Fruit fly (Drosophila melanogaster) whole organism, embryonic: ENCODE measurements around the gene CG16978.
A peak's percentile ranks its signal among the peaks of the same experiment; 100 is the strongest.

Experiments used
- Adf1 ChIP-seq: fragments of 200-800 bp; sonication (Bioruptor generic); IDR thresholded peaks from 2 replicates; pipeline ENCODE4 v1.3.6; 2022; ENCODE audit warnings: missing biosample characterization, missing genetic modification characterization
- Awh ChIP-seq: fragments of 200-800 bp; sonication (Bioruptor generic); IDR thresholded peaks from 2 replicates; pipeline ENCODE4, ENCODE4 v1.3.6; 2022; ENCODE audit warnings: missing biosample characterization, missing genetic modification characterization
- C15 ChIP-seq: fragments of 200-800 bp; sonication (Bioruptor generic); IDR thresholded peaks from 3 replicates; pipeline ENCODE4 v1.3.6; 2022; ENCODE audit warnings: missing biosample characterization, missing genetic modification characterization
- CG10543 ChIP-seq: fragments of 200-800 bp; sonication (Bioruptor generic); optimal IDR thresholded peaks from 3 replicates; lab custom pipeline; 2017; ENCODE audit warnings: missing biosample characterization, mild to moderate bottlenecking, missing genetic modification characterization, moderate library complexity
- CG17328 ChIP-seq: fragments of 200-800 bp; sonication (Bioruptor generic); IDR thresholded peaks from 2 replicates; pipeline ENCODE4 v1.3.6; 2022; ENCODE audit warnings: missing biosample characterization, missing genetic modification characterization
- CG17359 ChIP-seq: fragments of 200-800 bp; sonication (Bioruptor generic); optimal IDR thresholded peaks from 3 replicates; lab custom pipeline; 2018; ENCODE audit warnings: missing biosample characterization, mild to moderate bottlenecking, missing genetic modification characterization, moderate library complexity
- CG18619 ChIP-seq: fragments of 200-800 bp; sonication (Bioruptor generic); optimal IDR thresholded peaks from 3 replicates; lab custom pipeline; 2017; ENCODE audit warnings: missing biosample characterization, mild to moderate bottlenecking, missing genetic modification characterization
- CG2120 ChIP-seq: fragments of 200-800 bp; sonication (Bioruptor generic); optimal IDR thresholded peaks from 3 replicates; lab custom pipeline; 2016; ENCODE audit warnings: missing biosample characterization, missing genetic modification characterization
- CG30020 ChIP-seq: fragments of 200-800 bp; optimal IDR thresholded peaks from 2 replicates; lab custom pipeline; 2019; ENCODE audit warnings: missing biosample characterization, mild to moderate bottlenecking, missing genetic modification characterization, moderate library complexity
- CG31224 ChIP-seq: fragments of 200-800 bp; sonication (Bioruptor generic); IDR thresholded peaks from 2 replicates; pipeline ENCODE4 v1.3.6; 2022; ENCODE audit warnings: missing biosample characterization, missing genetic modification characterization
- CG3407 ChIP-seq: fragments of 200-800 bp; sonication (Bioruptor generic); optimal IDR thresholded peaks from 2 replicates; lab custom pipeline; 2018; ENCODE audit warnings: missing biosample characterization, mild to moderate bottlenecking, missing genetic modification characterization
- CG34422 ChIP-seq: fragments of 200-800 bp; sonication (Bioruptor generic); IDR thresholded peaks from 3 replicates; pipeline ENCODE4 v1.3.6; 2022; ENCODE audit warnings: missing biosample characterization, missing genetic modification characterization
- CG5245 ChIP-seq: fragments of 200-800 bp; sonication (Bioruptor generic); optimal IDR thresholded peaks from 3 replicates; lab custom pipeline; 2016; ENCODE audit warnings: missing biosample characterization, missing genetic modification characterization
- CG6791 ChIP-seq: fragments of 200-800 bp; sonication (Bioruptor generic); IDR thresholded peaks from 3 replicates; pipeline ENCODE4 v1.3.6; 2022; ENCODE audit warnings: missing biosample characterization, missing genetic modification characterization; ENCODE audit not compliant: partially characterized antibody
- CG8281 ChIP-seq: fragments of 200-800 bp; sonication (Bioruptor generic); optimal IDR thresholded peaks from 2 replicates; lab custom pipeline; 2018; ENCODE audit warnings: missing biosample characterization, mild to moderate bottlenecking, missing genetic modification characterization, moderate library complexity
- D ChIP-seq, 2 experiments: fragments of 200-800 bp in 1 of 2; fragments of >200 bp in 1 of 2; sonication (Bioruptor generic) in 1 of 2; optimal IDR thresholded peaks; 2 replicates in 1 of 2; 3 replicates in 1 of 2; lab custom pipeline; 2017; ENCODE audit warnings: mild to moderate bottlenecking in 1 of 2, missing biosample characterization in 1 of 2, missing genetic modification characterization in 1 of 2, missing genetic modification reagents in 1 of 2
- Deaf1 ChIP-seq: fragments of 200-800 bp; optimal IDR thresholded peaks from 3 replicates; lab custom pipeline; 2019; ENCODE audit warnings: missing biosample characterization, mild to moderate bottlenecking, missing genetic modification characterization, moderate library complexity
- Doc3 ChIP-seq: fragments of 200-800 bp; sonication (Bioruptor generic); IDR thresholded peaks from 3 replicates; pipeline ENCODE4 v1.3.6; 2022; ENCODE audit warnings: missing biosample characterization, missing genetic modification characterization; ENCODE audit not compliant: partially characterized antibody
- E2f1 ChIP-seq: fragments of 200-800 bp; sonication (Bioruptor generic); IDR thresholded peaks from 2 replicates; pipeline ENCODE4 v1.3.6; 2022; ENCODE audit warnings: missing biosample characterization, missing genetic modification characterization
- Ets97D ChIP-seq: fragments of 200-800 bp; sonication (Bioruptor generic); optimal IDR thresholded peaks from 3 replicates; lab custom pipeline; 2016; ENCODE audit warnings: missing biosample characterization, missing genetic modification characterization
- Fer1 ChIP-seq: fragments of 200-800 bp; sonication (Bioruptor generic); optimal IDR thresholded peaks from 2 replicates; lab custom pipeline; 2017; ENCODE audit warnings: missing biosample characterization, mild to moderate bottlenecking, missing genetic modification characterization
- HHEX ChIP-seq: fragments of 200-800 bp; sonication (Bioruptor generic); optimal IDR thresholded peaks from 3 replicates; lab custom pipeline; 2017; ENCODE audit warnings: missing biosample characterization, mild to moderate bottlenecking, missing genetic modification characterization, missing genetic modification reagents
- Hmr ChIP-seq: fragments of 200-800 bp; sonication (Bioruptor generic); optimal IDR thresholded peaks from 3 replicates; lab custom pipeline; 2017; ENCODE audit warnings: mild to moderate bottlenecking, missing biosample characterization, missing genetic modification reagents, missing genetic modification characterization
- Mrtf ChIP-seq: fragments of 200-800 bp; sonication (Bioruptor generic); IDR thresholded peaks from 3 replicates; pipeline ENCODE4 v1.3.6; 2022; ENCODE audit warnings: missing biosample characterization, missing genetic modification characterization
- NC2α ChIP-seq: fragments of 200-800 bp; sonication (Bioruptor generic); optimal IDR thresholded peaks from 2 replicates; lab custom pipeline; 2016; ENCODE audit warnings: missing biosample characterization, missing genetic modification characterization
- Neu2 ChIP-seq: fragments of 200-800 bp; sonication (Bioruptor generic); optimal IDR thresholded peaks from 3 replicates; lab custom pipeline; 2016; ENCODE audit warnings: missing biosample characterization, missing genetic modification characterization, borderline replicate concordance
- Optix ChIP-seq: fragments of 200-800 bp; sonication (Bioruptor generic); IDR thresholded peaks from 3 replicates; pipeline ENCODE4 v1.3.6; 2022; ENCODE audit warnings: missing biosample characterization, missing genetic modification characterization
- Scr ChIP-seq: fragments of 200-800 bp; sonication (Bioruptor generic); IDR thresholded peaks from 2 replicates; pipeline ENCODE4 v1.3.6; 2022; ENCODE audit warnings: missing biosample characterization, missing genetic modification characterization; ENCODE audit not compliant: partially characterized antibody
- Tbp ChIP-seq: fragments of >200 bp; optimal IDR thresholded peaks from 2 replicates; lab custom pipeline; 2018; ENCODE audit warnings: missing biosample characterization, missing genetic modification characterization
- cad ChIP-seq: fragments of >200 bp; optimal IDR thresholded peaks from 2 replicates; lab custom pipeline; 2017; ENCODE audit warnings: missing biosample characterization, missing genetic modification characterization
- caup ChIP-seq: fragments of 200-800 bp; sonication (Bioruptor generic); optimal IDR thresholded peaks from 3 replicates; lab custom pipeline; 2017; ENCODE audit warnings: missing biosample characterization, mild to moderate bottlenecking, missing genetic modification characterization, moderate library complexity; ENCODE audit not compliant: severe bottlenecking
- croc ChIP-seq: fragments of 200-800 bp; sonication (Bioruptor generic); conservative IDR thresholded peaks from 3 replicates; pipeline ENCODE4 v1.3.6; 2022; ENCODE audit warnings: missing biosample characterization, missing genetic modification characterization
- crol ChIP-seq: fragments of 200-800 bp; sonication (Bioruptor generic); IDR thresholded peaks from 2 replicates; pipeline ENCODE4 v1.3.6; 2022; ENCODE audit warnings: missing biosample characterization, missing genetic modification characterization
- dati ChIP-seq: fragments of 200-800 bp; sonication (Bioruptor generic); IDR thresholded peaks from 2 replicates; pipeline ENCODE4 v1.3.6; 2022; ENCODE audit warnings: missing biosample characterization, missing genetic modification characterization
- disco-r ChIP-seq: fragments of 200-800 bp; sonication (Bioruptor generic); optimal IDR thresholded peaks from 2 replicates; lab custom pipeline; 2016; ENCODE audit warnings: missing biosample characterization, missing genetic modification characterization
- gem ChIP-seq: fragments of 200-800 bp; sonication (Bioruptor generic); optimal IDR thresholded peaks from 2 replicates; lab custom pipeline; 2019; ENCODE audit warnings: missing biosample characterization, mild to moderate bottlenecking, missing genetic modification characterization, moderate library complexity
- grau ChIP-seq: fragments of 200-800 bp; optimal IDR thresholded peaks from 3 replicates; lab custom pipeline; 2019; ENCODE audit warnings: missing biosample characterization, mild to moderate bottlenecking, missing genetic modification characterization, moderate library complexity
- hth ChIP-seq: fragments of >200 bp; optimal IDR thresholded peaks from 2 replicates; lab custom pipeline; 2017; ENCODE audit warnings: inconsistent platforms
- inv ChIP-seq: fragments of 200-800 bp; sonication (Bioruptor generic); IDR thresholded peaks from 2 replicates; pipeline ENCODE4 v1.3.6; 2022; ENCODE audit warnings: missing biosample characterization, missing genetic modification characterization; ENCODE audit not compliant: partially characterized antibody
- luna ChIP-seq: fragments of 200-800 bp; sonication (Bioruptor generic); optimal IDR thresholded peaks from 2 replicates; lab custom pipeline; 2016; ENCODE audit warnings: missing biosample characterization, missing genetic modification characterization
- p53 ChIP-seq: fragments of 200-800 bp; sonication (Bioruptor generic); optimal IDR thresholded peaks from 2 replicates; lab custom pipeline; 2016; ENCODE audit warnings: missing biosample characterization, missing genetic modification characterization
- pum ChIP-seq: fragments of 200-800 bp; sonication (Bioruptor generic); optimal IDR thresholded peaks from 2 replicates; lab custom pipeline; 2016; ENCODE audit warnings: missing biosample characterization, missing genetic modification characterization
- run ChIP-seq: fragments of 200-800 bp; sonication (Bioruptor generic); optimal IDR thresholded peaks from 3 replicates; lab custom pipeline; 2018; ENCODE audit warnings: missing biosample characterization, mild to moderate bottlenecking, missing genetic modification characterization
- sd ChIP-seq: fragments of 200-800 bp; sonication (Bioruptor generic); optimal IDR thresholded peaks from 3 replicates; lab custom pipeline; 2018; ENCODE audit warnings: missing biosample characterization, mild to moderate bottlenecking, missing genetic modification characterization, moderate library complexity
- sens-2 ChIP-seq: fragments of 200-800 bp; sonication (Bioruptor generic); IDR thresholded peaks from 2 replicates; pipeline ENCODE4 v1.3.6; 2022; ENCODE audit warnings: missing biosample characterization, missing genetic modification characterization
- seq ChIP-seq: fragments of 200-800 bp; sonication (Bioruptor generic); IDR thresholded peaks from 2 replicates; pipeline ENCODE4 v1.3.6; 2022; ENCODE audit warnings: missing biosample characterization, missing genetic modification characterization
- tna ChIP-seq: fragments of 200-800 bp; sonication (Bioruptor generic); IDR thresholded peaks from 2 replicates; pipeline ENCODE4 v1.3.6; 2022; ENCODE audit warnings: missing biosample characterization, missing genetic modification characterization; ENCODE audit not compliant: partially characterized antibody
- vfl ChIP-seq: fragments of 200-800 bp; sonication (Bioruptor generic); optimal IDR thresholded peaks from 2 replicates; lab custom pipeline; 2016; ENCODE audit warnings: missing biosample characterization, missing genetic modification characterization
- zfh1 ChIP-seq: fragments of 200-800 bp; sonication (Bioruptor generic); IDR thresholded peaks from 3 replicates; pipeline ENCODE4 v1.3.6; 2022; ENCODE audit warnings: missing biosample characterization, missing genetic modification characterization

CG16978 gene

dm6 chr2L:13145035-13145683 lies 1.7 kb upstream of the CG16978 start (continued):
- TF ChIP-seq disco-r (GFP tag; lab: Kevin White, UChicago), result peak; percentile 56
- no peak for TF ChIP-seq tna
- TF ChIP-seq Adf1 (GFP tag; lab: Robert Waterston, UW), result peak; percentile 70
- TF ChIP-seq CG34422 (GFP tag; lab: Robert Waterston, UW), result peak; percentile 79
- peak; percentile 87 for TF ChIP-seq Fer1 (GFP tag; lab: Kevin White, UChicago)
- 0 out of 3 replicates have a peak, but pooled peaks have one; percentile 39 for TF ChIP-seq zfh1 (GFP tag; lab: Robert Waterston, UW)
- peak; percentile 39; the same call in 1 of the 2 replicates for TF ChIP-seq sens-2 (GFP tag; lab: Robert Waterston, UW)
- TF ChIP-seq caup (GFP tag; lab: Kevin White, UChicago), result peak; percentile 78
- TF ChIP-seq croc (GFP tag; lab: Robert Waterston, UW), result no peak
- TF ChIP-seq Neu2 (GFP tag; lab: Kevin White, UChicago), result no peak
- TF ChIP-seq CG6791 (GFP tag; lab: Robert Waterston, UW), result no peak
- TF ChIP-seq E2f1 (GFP tag; lab: Robert Waterston, UW), result peak; percentile 74
- peak; percentile 38; the same call in 1 of the 2 replicates for TF ChIP-seq CG17328 (GFP tag; lab: Robert Waterston, UW)
- no peak for TF ChIP-seq CG3407
- TF ChIP-seq Mrtf (GFP tag; lab: Robert Waterston, UW), result peak; percentile 80; the same call in 2 of the 3 replicates
- TF ChIP-seq seq (GFP tag; lab: Robert Waterston, UW), result peak; percentile 61; the same call in 1 of the 2 replicates
- 0 out of 3 replicates have a peak, but pooled peaks have one; percentile 20 for TF ChIP-seq C15 (GFP tag; lab: Robert Waterston, UW)
- TF ChIP-seq sd (tag; lab: Kevin White, UChicago), result peak; percentile 63
- TF ChIP-seq luna (GFP tag; lab: Kevin White, UChicago), result peak; percentile 68
- peak; percentile 86 for TF ChIP-seq gem (tag; lab: Kevin White, UChicago)
- no peak for TF ChIP-seq NC2α
- TF ChIP-seq Doc3 (GFP tag; lab: Robert Waterston, UW), result no peak
- peak; percentile 53 for TF ChIP-seq CG8281 (tag; lab: Kevin White, UChicago)
- no peak for TF ChIP-seq Awh (GFP tag; lab: Robert Waterston, UW)
- peak; percentile 19 for TF ChIP-seq Ets97D
- peak; percentile 85 for TF ChIP-seq grau (tag; lab: Kevin White, UChicago)
- peak; percentile 64 for TF ChIP-seq CG31224 (GFP tag; lab: Robert Waterston, UW)
- TF ChIP-seq hth (lab: Kevin White, UChicago), result no peak
- no peak for TF ChIP-seq CG30020 (tag; lab: Kevin White, UChicago)
- peak; percentile 47 for TF ChIP-seq Deaf1
- TF ChIP-seq p53, result no peak
- TF ChIP-seq pum, result peak; percentile 69
- peak; percentile 91 for TF ChIP-seq CG2120 (GFP tag; lab: Kevin White, UChicago)
- peak; percentile 57 for TF ChIP-seq vfl
- peak; percentile 73 for TF ChIP-seq CG10543
- TF ChIP-seq dati (GFP tag; lab: Robert Waterston, UW), result no peak
- TF ChIP-seq Scr (GFP tag; lab: Robert Waterston, UW), result no peak
- no peak for TF ChIP-seq D (optimal IDR thresholded peaks at IDR 0.05; lab: Kevin White, UChicago)
- no peak for TF ChIP-seq D (GFP tag; optimal IDR thresholded peaks at IDR 0.05; lab: Kevin White, UChicago)
- peak; percentile 42 for TF ChIP-seq CG5245 (GFP tag; lab: Kevin White, UChicago)
- no peak for TF ChIP-seq inv (GFP tag; lab: Robert Waterston, UW)
- TF ChIP-seq HHEX (GFP tag; lab: Kevin White, UChicago), result peak; percentile 76
- no peak for TF ChIP-seq cad (GFP tag; lab: Kevin White, UChicago)
- TF ChIP-seq Hmr, result peak; percentile 73
- TF ChIP-seq CG17359 (tag; lab: Kevin White, UChicago), result peak; percentile 78
- TF ChIP-seq CG18619 (GFP tag; lab: Kevin White, UChicago), result peak; percentile 68
- TF ChIP-seq crol (GFP tag; lab: Robert Waterston, UW), result no peak
- TF ChIP-seq Tbp (GFP tag; lab: Kevin White, UChicago), result no peak
- TF ChIP-seq Optix, result no peak
- peak; percentile 50 for TF ChIP-seq run
